Fruit fly (Drosophila melanogaster) whole organism, pupa: ENCODE data around the gene Pgls.

Source experiments
- CG12605 ChIP-seq: fragments of 200-800 bp; sonication (Bioruptor generic); IDR thresholded peaks from 2 replicates; pipeline ENCODE4 v1.3.6; 2022; ENCODE audit warnings: missing biosample characterization, missing genetic modification characterization
- CG8159 ChIP-seq: fragments of 200-800 bp; sonication (Bioruptor generic); optimal IDR thresholded peaks from 3 replicates; lab custom pipeline; 2018; ENCODE audit warnings: missing biosample characterization, mild to moderate bottlenecking, missing genetic modification characterization, moderate library complexity
- CG8301 ChIP-seq: fragments of 200-800 bp; sonication (Bioruptor generic); optimal IDR thresholded peaks from 2 replicates; lab custom pipeline; 2018; ENCODE audit warnings: missing biosample characterization, mild to moderate bottlenecking, missing genetic modification characterization

DNA sequence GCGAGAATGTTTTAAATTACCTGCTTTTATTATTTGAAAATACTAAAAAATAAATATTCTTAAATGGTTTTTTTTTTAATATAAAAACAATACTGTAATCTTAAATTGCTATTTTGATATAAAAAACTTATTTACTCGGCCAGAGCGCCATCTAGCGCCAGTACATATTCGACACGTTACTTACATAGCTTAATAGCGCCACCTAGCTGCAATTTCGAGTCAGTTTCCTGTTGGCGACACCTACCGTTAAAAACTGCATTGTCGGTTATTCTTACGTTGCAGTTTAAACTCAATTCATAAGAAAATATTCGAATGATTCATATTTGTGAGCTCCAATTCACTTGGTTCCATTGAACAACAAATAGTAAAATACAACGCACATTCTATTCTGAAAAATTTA lies 14.9 kb upstream of the Pgls start:
- TF ChIP-seq CG12605 (GFP tag; lab: Robert Waterston, UW) (no peak), CG8301 (tag; lab: Kevin White, UChicago) (no peak), CG8159 (no peak)
